Fruit fly (Drosophila melanogaster): Measurements from ENCODE around the gene CG14563.
A peak's percentile ranks its signal among the peaks of the same experiment; 100 is the strongest.

The CG14563 gene

DNA sequence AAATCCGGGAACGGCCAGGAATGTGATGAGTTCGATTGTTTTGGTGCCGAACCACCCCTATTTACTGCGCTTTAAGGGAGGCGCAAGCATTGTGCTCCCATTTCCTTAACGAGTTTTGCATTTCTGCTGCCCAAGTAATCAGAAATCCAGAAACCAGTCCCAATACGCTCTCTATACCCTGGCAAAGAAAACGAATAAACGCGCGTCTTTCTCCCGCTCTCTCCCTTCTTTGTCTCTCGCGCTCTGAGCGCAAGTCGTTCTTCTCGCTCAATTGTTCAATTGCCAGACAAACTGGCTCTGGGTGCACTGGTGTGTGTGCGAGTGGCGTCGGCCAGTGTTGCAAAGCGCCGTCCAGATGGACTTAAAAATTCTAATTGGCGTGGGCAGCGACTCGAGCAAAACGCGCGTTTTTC lies 38.2 kb upstream of the CG14563 start (continued):
- no peak for TF ChIP-seq CG42726 (GFP tag; IDR thresholded peaks at IDR 0.05; ENCODE audit: partially characterized antibody)
- TF ChIP-seq prd (optimal IDR thresholded peaks at IDR 0.05) = no peak
- TF ChIP-seq prd (GFP tag; IDR thresholded peaks at IDR 0.05) = peak; percentile 100
- peak; percentile 88 for TF ChIP-seq CG6765 (GFP tag; optimal IDR thresholded peaks at IDR 0.05)
- TF ChIP-seq chm (GFP tag; IDR thresholded peaks at IDR 0.05) = peak; percentile 99
- TF ChIP-seq dpn (GFP tag; optimal IDR thresholded peaks at IDR 0.05) = peak; percentile 98 to 99
- peak; percentile 52; the same call in 2 of the 3 replicates for TF ChIP-seq knrl (GFP tag; IDR thresholded peaks at IDR 0.05; ENCODE audit: partially characterized antibody)
- TF ChIP-seq CG30020 (tag; optimal IDR thresholded peaks at IDR 0.05) = peak; percentile 79
- peak; percentile 87 for TF ChIP-seq BtbVII (GFP tag; optimal IDR thresholded peaks at IDR 0.05)
- peak; percentile 89 for TF ChIP-seq nau (GFP tag; optimal IDR thresholded peaks at IDR 0.05)
- TF ChIP-seq Max (GFP tag; optimal IDR thresholded peaks at IDR 0.05) = peak; percentile 89
- TF ChIP-seq CG2120 (GFP tag; optimal IDR thresholded peaks at IDR 0.05) = peak; percentile 98
- TF ChIP-seq CG12659 (GFP tag; optimal IDR thresholded peaks at IDR 0.05) = peak; percentile 97
- TF ChIP-seq CHES-1-like (GFP tag; optimal IDR thresholded peaks at IDR 0.05) = peak; percentile 98
- TF ChIP-seq Myb (GFP tag; optimal IDR thresholded peaks at IDR 0.05) = peak; percentile 90
- peak; percentile 89 for TF ChIP-seq cwo (GFP tag; optimal IDR thresholded peaks at IDR 0.05)
- TF ChIP-seq Sry-δ (GFP tag; optimal IDR thresholded peaks at IDR 0.05) = peak; percentile 62
- peak; percentile 98 for TF ChIP-seq Sox102F (GFP tag; optimal IDR thresholded peaks at IDR 0.05)
- TF ChIP-seq Gsc (GFP tag; IDR thresholded peaks at IDR 0.05) = peak; percentile 98
- TF ChIP-seq slp2 (GFP tag; optimal IDR thresholded peaks at IDR 0.05) = peak; percentile 99
- peak; percentile 99 for TF ChIP-seq sisA (GFP tag; IDR thresholded peaks at IDR 0.05)
- TF ChIP-seq D (optimal IDR thresholded peaks at IDR 0.05) = peak; percentile 90
- TF ChIP-seq D (GFP tag; optimal IDR thresholded peaks at IDR 0.05) = peak; percentile 97
- TF ChIP-seq onecut (GFP tag; IDR thresholded peaks at IDR 0.05) = peak; percentile 93
- peak; percentile 91 for TF ChIP-seq CG18476 (GFP tag; optimal IDR thresholded peaks at IDR 0.05)
- TF ChIP-seq CG32767 (GFP tag; IDR thresholded peaks at IDR 0.05) = peak; percentile 96
- TF ChIP-seq CG2875 (GFP tag; optimal IDR thresholded peaks at IDR 0.05) = peak; percentile 96
- TF ChIP-seq Taf1 (GFP tag; IDR thresholded peaks at IDR 0.05) = peak; percentile 90
- peak; percentile 90 for TF ChIP-seq CG17802 (tag; optimal IDR thresholded peaks at IDR 0.05)
- TF ChIP-seq Neu2 (GFP tag; optimal IDR thresholded peaks at IDR 0.05; ENCODE audit: borderline replicate concordance) = peak; percentile 89
- TF ChIP-seq repo (GFP tag; optimal IDR thresholded peaks at IDR 0.05) = peak; percentile 97
- TF ChIP-seq CG34224 (GFP tag; IDR thresholded peaks at IDR 0.05; ENCODE audit: partially characterized antibody) = no peak; the same call in 2 of the 3 replicates
- TF ChIP-seq CG1024 (GFP tag; IDR thresholded peaks at IDR 0.05) = peak; percentile 95
- peak; percentile 89 for TF ChIP-seq fd102C (GFP tag; optimal IDR thresholded peaks at IDR 0.05)
- peak; percentile 27 for TF ChIP-seq pzg (GFP tag; optimal IDR thresholded peaks at IDR 0.05)
- peak; percentile 83 for TF ChIP-seq E2f2 (GFP tag; IDR thresholded peaks at IDR 0.05)
- TF ChIP-seq kah (GFP tag; optimal IDR thresholded peaks at IDR 0.05) = peak; percentile 60
- no peak for TF ChIP-seq lov (optimal IDR thresholded peaks at IDR 0.05)
- TF ChIP-seq lov (GFP tag; IDR thresholded peaks at IDR 0.05) = peak; percentile 99
- TF ChIP-seq stc (GFP tag; IDR thresholded peaks at IDR 0.05) = peak; percentile 97
- TF ChIP-seq Ada2b (GFP tag; IDR thresholded peaks at IDR 0.05) = peak; percentile 97
- TF ChIP-seq bigmax (GFP tag; optimal IDR thresholded peaks at IDR 0.05) = peak; percentile 31
- peak; percentile 94 for TF ChIP-seq CG17612 (GFP tag; IDR thresholded peaks at IDR 0.05)
- TF ChIP-seq inv (GFP tag; IDR thresholded peaks at IDR 0.05; ENCODE audit: partially characterized antibody) = peak; percentile 43; the same call in 1 of the 2 replicates
- TF ChIP-seq Sry-β (GFP tag; optimal IDR thresholded peaks at IDR 0.05) = peak; percentile 48
- TF ChIP-seq ttk (GFP tag; IDR thresholded peaks at IDR 0.05) = peak; percentile 98
- peak; percentile 93 for TF ChIP-seq fd3F (GFP tag; optimal IDR thresholded peaks at IDR 0.05)
- TF ChIP-seq CG2889 (GFP tag; IDR thresholded peaks at IDR 0.05) = peak; percentile 97
- TF ChIP-seq CG30431 (GFP tag; optimal IDR thresholded peaks at IDR 0.05) = peak; percentile 99
- peak; percentile 97 for TF ChIP-seq Dip3 (GFP tag; optimal IDR thresholded peaks at IDR 0.05)
- TF ChIP-seq chif (GFP tag; optimal IDR thresholded peaks at IDR 0.05) = peak; percentile 97 to 99

Data from whole organism, embryonic.